Fruit fly (Drosophila melanogaster) whole organism, prepupa: Measurements from ENCODE around the gene dally.

ENCODE experiments used
- CG16779 ChIP-seq: fragments of 200-800 bp; sonication (Bioruptor generic); optimal IDR thresholded peaks from 3 replicates; lab custom pipeline; 2017; ENCODE audit warnings: missing biosample characterization, mild to moderate bottlenecking, missing genetic modification characterization
- Ets21C ChIP-seq: fragments of 200-800 bp; sonication (Bioruptor generic); optimal IDR thresholded peaks from 3 replicates; lab custom pipeline; 2016; ENCODE audit warnings: missing biosample characterization, missing genetic modification characterization
- OdsH ChIP-seq: fragments of 200-800 bp; sonication (Bioruptor generic); optimal IDR thresholded peaks from 3 replicates; lab custom pipeline; 2016; ENCODE audit warnings: missing biosample characterization, missing genetic modification characterization
- esn ChIP-seq: fragments of 200-800 bp; sonication (Bioruptor generic); optimal IDR thresholded peaks from 2 replicates; lab custom pipeline; 2016; ENCODE audit warnings: missing biosample characterization, mild to moderate bottlenecking, missing genetic modification characterization, moderate library complexity
- fd59A ChIP-seq: fragments of 200-800 bp; sonication (Bioruptor generic); optimal IDR thresholded peaks from 2 replicates; lab custom pipeline; 2017; ENCODE audit warnings: missing biosample characterization, mild to moderate bottlenecking, missing genetic modification characterization, missing genetic modification reagents
- pdm3 ChIP-seq: fragments of 200-800 bp; sonication (Bioruptor generic); optimal IDR thresholded peaks from 3 replicates; lab custom pipeline; 2016; ENCODE audit warnings: missing biosample characterization, missing genetic modification characterization

DNA sequence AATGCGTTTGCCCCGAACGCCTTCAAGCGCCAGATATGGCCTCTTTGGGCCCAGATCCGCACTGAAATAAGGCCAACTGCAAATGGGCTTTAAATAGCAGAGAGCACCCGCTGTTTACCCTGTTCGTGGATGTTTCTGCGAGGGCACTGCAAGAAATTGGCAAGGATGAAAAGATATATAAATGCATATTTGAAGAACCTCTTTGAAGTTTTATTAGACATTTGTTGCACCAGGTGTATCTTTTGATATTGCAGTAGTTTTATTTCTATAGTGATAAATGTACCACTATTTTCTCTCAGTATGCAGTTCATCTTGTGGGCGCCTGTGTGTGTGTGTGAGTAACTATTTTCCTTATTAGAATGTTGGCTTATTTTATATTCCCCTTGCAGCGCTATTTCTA is 13.8 kb upstream of the dally start:
- TF ChIP-seq CG16779 (tag; lab: Kevin White, UChicago) (no peak), pdm3 (GFP tag; lab: Kevin White, UChicago) (peak; percentile 20), OdsH (GFP tag; lab: Kevin White, UChicago) (peak; percentile 46), esn (GFP tag; lab: Kevin White, UChicago) (no peak), fd59A (GFP tag; lab: Kevin White, UChicago) (peak; percentile 56), Ets21C (no peak)
